Worm (Caenorhabditis elegans) whole organism, young adult: ENCODE data around the gene esyt-2.
"Not testable (repeated sequence)": the region's sequence is repeated elsewhere in the genome, so short reads cannot be mapped to it uniquely, and the experiment has no call there.

Experiments
- D2030.7 ChIP-seq: fragments of 200-800 bp; sonication (Bioruptor generic); IDR thresholded peaks from 2 replicates; pipeline ENCODE4 v1.3.6; 2022; ENCODE audit warnings: missing genetic modification reagents, missing genetic modification characterization, missing compliant biosample characterization
- F10E7.11 ChIP-seq: sonication (generic microtip); optimal IDR thresholded peaks from 2 replicates; lab custom pipeline; 2017; ENCODE audit warnings: mild to moderate bottlenecking, missing genetic modification characterization, moderate library complexity, missing compliant biosample characterization
- F39B2.1 ChIP-seq: fragments of 200-800 bp; sonication (Bioruptor generic); IDR thresholded peaks from 2 replicates; pipeline ENCODE4 v1.3.6; 2022; ENCODE audit warnings: missing genetic modification reagents, missing genetic modification characterization, missing compliant biosample characterization
- T26A5.8 ChIP-seq: sonication (generic microtip); optimal IDR thresholded peaks from 2 replicates; lab custom pipeline; 2016; ENCODE audit warnings: missing genetic modification characterization, missing compliant biosample characterization
- Y53G8AR.9 ChIP-seq: fragments of 200-800 bp; sonication (Bioruptor generic); conservative IDR thresholded peaks from 2 replicates; pipeline ENCODE4 v1.3.6; 2022; ENCODE audit warnings: missing genetic modification reagents, missing genetic modification characterization, missing compliant biosample characterization
- akir-1 ChIP-seq: fragments of 200-800 bp; sonication (Bioruptor generic); optimal IDR thresholded peaks from 2 replicates; lab custom pipeline; 2018; ENCODE audit warnings: mild to moderate bottlenecking, missing genetic modification characterization, moderate library complexity, missing compliant biosample characterization
- ccch-3 ChIP-seq: fragments of 200-800 bp; sonication (Bioruptor generic); optimal IDR thresholded peaks from 2 replicates; lab custom pipeline; 2018; ENCODE audit warnings: mild to moderate bottlenecking, missing genetic modification characterization, missing compliant biosample characterization
- cebp-1 ChIP-seq, 2 experiments: fragments of 200-800 bp in 1 of 2; sonication (Bioruptor generic) in 1 of 2; sonication (generic microtip) in 1 of 2; IDR thresholded peaks in 1 of 2; optimal IDR thresholded peaks in 1 of 2; 2 replicates each; pipeline versions ENCODE4 v1.3.6 to Lab custom; 2017 to 2022; ENCODE audit warnings: missing compliant biosample characterization in 2 of 2, missing genetic modification characterization in 2 of 2, mild to moderate bottlenecking in 1 of 2, missing genetic modification reagents in 1 of 2, moderate library complexity in 1 of 2
- ceh-79 ChIP-seq: sonication (generic microtip); optimal IDR thresholded peaks from 2 replicates; lab custom pipeline; 2017; ENCODE audit warnings: mild to moderate bottlenecking, missing genetic modification characterization, missing compliant biosample characterization
- ceh-91 ChIP-seq: fragments of 200-800 bp; sonication (Bioruptor generic); IDR thresholded peaks from 2 replicates; pipeline ENCODE4 v1.3.6; 2022; ENCODE audit warnings: missing genetic modification reagents, missing genetic modification characterization, missing compliant biosample characterization
- dpff-1 ChIP-seq: sonication (generic microtip); optimal IDR thresholded peaks from 2 replicates; lab custom pipeline; 2017; ENCODE audit warnings: mild to moderate bottlenecking, missing genetic modification characterization, missing compliant biosample characterization
- efl-1 ChIP-seq: fragments of 150-350 bp; optimal IDR thresholded peaks from 2 replicates; lab custom pipeline; 2014; ENCODE audit warnings: missing biosample characterization, missing genetic modification reagents, missing genetic modification characterization
- egl-18 ChIP-seq: fragments of 200-800 bp; sonication (Bioruptor generic); IDR thresholded peaks from 2 replicates; pipeline ENCODE4 v1.3.6; 2022; ENCODE audit warnings: missing genetic modification reagents, missing genetic modification characterization, missing compliant biosample characterization
- egrh-3 ChIP-seq: fragments of 200-800 bp; sonication (Bioruptor generic); IDR thresholded peaks from 2 replicates; pipeline ENCODE4 v1.3.6; 2022; ENCODE audit warnings: missing genetic modification reagents, missing genetic modification characterization, missing compliant biosample characterization
- ekl-4 ChIP-seq: fragments of 200-800 bp; sonication (Bioruptor generic); IDR thresholded peaks from 2 replicates; pipeline ENCODE4 v1.3.6; 2022; ENCODE audit warnings: missing genetic modification reagents, missing genetic modification characterization, missing compliant biosample characterization
- fkh-3 ChIP-seq: sonication (generic microtip); optimal IDR thresholded peaks from 2 replicates; lab custom pipeline; 2016; ENCODE audit warnings: mild to moderate bottlenecking, missing genetic modification characterization, missing compliant biosample characterization
- hmg-20 ChIP-seq: fragments of 200-800 bp; sonication (Bioruptor generic); IDR thresholded peaks from 2 replicates; pipeline ENCODE4 v1.3.6; 2022; ENCODE audit warnings: missing genetic modification reagents, missing genetic modification characterization, missing compliant biosample characterization
- hsf-1 ChIP-seq: fragments of 200-800 bp; sonication (Bioruptor generic); IDR thresholded peaks from 2 replicates; pipeline ENCODE4 v1.3.6; 2022; ENCODE audit warnings: missing genetic modification reagents, missing genetic modification characterization, missing compliant biosample characterization
- lag-1 ChIP-seq: fragments of 200-800 bp; sonication (Bioruptor generic); IDR thresholded peaks from 2 replicates; pipeline ENCODE4 v1.3.6; 2022; ENCODE audit warnings: missing genetic modification reagents, missing genetic modification characterization, missing compliant biosample characterization
- lin-26 ChIP-seq: fragments of 200-800 bp; sonication (Bioruptor generic); IDR thresholded peaks from 2 replicates; pipeline ENCODE4 v1.3.6; 2022; ENCODE audit warnings: missing genetic modification reagents, missing genetic modification characterization, missing compliant biosample characterization
- lin-40 ChIP-seq: sonication (generic microtip); optimal IDR thresholded peaks from 2 replicates; lab custom pipeline; 2016; ENCODE audit warnings: missing genetic modification characterization, mild to moderate bottlenecking, missing compliant biosample characterization, missing genotype, missing genetic modification reagents
- lir-1 ChIP-seq: fragments of 200-800 bp; sonication (Bioruptor generic); conservative IDR thresholded peaks from 2 replicates; pipeline ENCODE4 v1.3.6; 2022; ENCODE audit warnings: missing genetic modification reagents, missing genetic modification characterization, missing compliant biosample characterization
- madf-6 ChIP-seq: fragments of 200-800 bp; sonication (Bioruptor generic); IDR thresholded peaks from 2 replicates; pipeline ENCODE4 v1.3.6; 2022; ENCODE audit warnings: missing genetic modification reagents, missing genetic modification characterization, missing compliant biosample characterization
- mcd-1 ChIP-seq: fragments of 200-800 bp; sonication (Bioruptor generic); IDR thresholded peaks from 2 replicates; pipeline ENCODE4 v1.3.6; 2022; ENCODE audit warnings: missing genetic modification reagents, missing genetic modification characterization, missing compliant biosample characterization
- mes-4 ChIP-seq: sonication (generic microtip); optimal IDR thresholded peaks from 2 replicates; lab custom pipeline; 2016; ENCODE audit warnings: missing genotype, missing genetic modification characterization, missing compliant biosample characterization
- mxl-1 ChIP-seq: sonication (generic microtip); optimal IDR thresholded peaks from 2 replicates; lab custom pipeline; 2016; ENCODE audit warnings: missing genetic modification characterization, missing compliant biosample characterization
- nfya-2 ChIP-seq: fragments of 200-800 bp; sonication (Bioruptor generic); IDR thresholded peaks from 2 replicates; pipeline ENCODE4 v1.3.6; 2022; ENCODE audit warnings: missing genetic modification reagents, missing genetic modification characterization, missing compliant biosample characterization
- nhr-120 ChIP-seq: fragments of 200-800 bp; sonication (Bioruptor generic); IDR thresholded peaks from 2 replicates; pipeline ENCODE4 v1.3.6; 2022; ENCODE audit warnings: missing genetic modification characterization, missing compliant biosample characterization
- nhr-27 ChIP-seq: fragments of 200-800 bp; sonication (Bioruptor generic); optimal IDR thresholded peaks from 2 replicates; lab custom pipeline; 2018; ENCODE audit warnings: mild to moderate bottlenecking, missing genetic modification characterization, moderate library complexity, missing compliant biosample characterization
- pbrm-1 ChIP-seq: fragments of 200-800 bp; sonication (Bioruptor generic); IDR thresholded peaks from 2 replicates; pipeline ENCODE4 v1.3.6; 2022; ENCODE audit warnings: missing genetic modification reagents, missing genetic modification characterization, missing compliant biosample characterization
- rec-8 ChIP-seq, 2 experiments: sonication (generic microtip); optimal IDR thresholded peaks; 2 replicates each; lab custom pipeline; 2016; ENCODE audit warnings: mild to moderate bottlenecking in 2 of 2, missing genetic modification characterization in 2 of 2, missing genetic modification reagents in 2 of 2, missing genotype in 2 of 2, missing biosample characterization in 1 of 2, missing compliant biosample characterization in 1 of 2, moderate library complexity in 1 of 2
- sea-2 ChIP-seq: fragments of 200-800 bp; sonication (Bioruptor generic); IDR thresholded peaks from 2 replicates; pipeline ENCODE4 v1.3.6; 2022; ENCODE audit warnings: missing genetic modification characterization, missing compliant biosample characterization
- snpc-1.1 ChIP-seq: sonication (generic microtip); optimal IDR thresholded peaks from 2 replicates; lab custom pipeline; 2017; ENCODE audit warnings: missing genetic modification characterization, mild to moderate bottlenecking, missing compliant biosample characterization, antibody characterized with exemption, moderate library complexity, missing genotype, missing genetic modification reagents; ENCODE audit not compliant: insufficient read depth
- snpc-1.3 ChIP-seq: sonication (generic microtip); optimal IDR thresholded peaks from 2 replicates; lab custom pipeline; 2017; ENCODE audit warnings: missing genetic modification characterization, mild to moderate bottlenecking, missing compliant biosample characterization, antibody characterized with exemption, moderate library complexity, missing genotype, missing genetic modification reagents; ENCODE audit not compliant: insufficient read depth
- snpc-3.4 ChIP-seq: sonication (generic microtip); optimal IDR thresholded peaks from 2 replicates; lab custom pipeline; 2017; ENCODE audit warnings: missing genetic modification characterization, mild to moderate bottlenecking, missing compliant biosample characterization, antibody characterized with exemption, moderate library complexity, missing genotype, missing genetic modification reagents
- somi-1 ChIP-seq: fragments of 200-800 bp; sonication (Bioruptor generic); optimal IDR thresholded peaks from 2 replicates; lab custom pipeline; 2018; ENCODE audit warnings: mild to moderate bottlenecking, missing genetic modification characterization, missing compliant biosample characterization
- tbx-9 ChIP-seq: sonication (generic microtip); optimal IDR thresholded peaks from 2 replicates; lab custom pipeline; 2016; ENCODE audit warnings: borderline replicate concordance, missing genetic modification characterization, inconsistent platforms, missing compliant biosample characterization
- zim-3 ChIP-seq: sonication (generic microtip); optimal IDR thresholded peaks from 2 replicates; lab custom pipeline; 2017; ENCODE audit warnings: mild to moderate bottlenecking, missing genetic modification characterization, moderate library complexity, missing compliant biosample characterization
- ztf-18 ChIP-seq: sonication (generic microtip); optimal IDR thresholded peaks from 2 replicates; lab custom pipeline; 2016; ENCODE audit warnings: missing genotype, mild to moderate bottlenecking, missing genetic modification characterization, missing compliant biosample characterization
- ztf-3 ChIP-seq: fragments of 200-800 bp; sonication (Bioruptor generic); optimal IDR thresholded peaks from 2 replicates; lab custom pipeline; 2018; ENCODE audit warnings: mild to moderate bottlenecking, missing genetic modification characterization, missing compliant biosample characterization

Gene esyt-2

DNA sequence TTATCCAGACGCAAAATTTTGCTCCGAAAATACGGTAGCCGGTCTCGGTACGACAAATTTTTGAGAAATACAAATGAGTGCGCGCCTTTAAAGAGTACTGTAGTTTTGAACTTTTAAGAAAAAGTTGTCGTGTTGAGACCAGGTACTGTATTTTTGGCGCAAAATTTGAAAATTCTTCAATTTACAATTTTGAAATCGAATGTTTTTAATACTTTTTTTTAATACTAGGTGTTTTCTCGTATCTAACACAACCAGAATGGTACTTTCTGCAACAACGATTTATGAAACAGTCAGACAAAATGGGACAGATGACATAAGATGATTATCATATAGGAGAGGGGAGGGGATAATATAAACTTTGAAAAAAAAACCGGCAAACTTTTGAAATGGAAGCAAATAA is 35.1 kb downstream of the esyt-2 start (continued):
- no peak for TF ChIP-seq tbx-9 (tag; lab: Kevin White, UChicago)
- TF ChIP-seq F10E7.11 = peak; percentile 33
- TF ChIP-seq pbrm-1 (GFP tag; lab: Robert Waterston, UW) = 0 out of 2 replicates have a peak, but pooled peaks have one; percentile 34
- TF ChIP-seq snpc-1.3 = peak; percentile 18
- no peak for TF ChIP-seq T26A5.8 (tag; lab: Kevin White, UChicago)
- TF ChIP-seq mxl-1 (tag; lab: Kevin White, UChicago) = no peak
- TF ChIP-seq, all 124 proteins: peak for 10

DNA sequence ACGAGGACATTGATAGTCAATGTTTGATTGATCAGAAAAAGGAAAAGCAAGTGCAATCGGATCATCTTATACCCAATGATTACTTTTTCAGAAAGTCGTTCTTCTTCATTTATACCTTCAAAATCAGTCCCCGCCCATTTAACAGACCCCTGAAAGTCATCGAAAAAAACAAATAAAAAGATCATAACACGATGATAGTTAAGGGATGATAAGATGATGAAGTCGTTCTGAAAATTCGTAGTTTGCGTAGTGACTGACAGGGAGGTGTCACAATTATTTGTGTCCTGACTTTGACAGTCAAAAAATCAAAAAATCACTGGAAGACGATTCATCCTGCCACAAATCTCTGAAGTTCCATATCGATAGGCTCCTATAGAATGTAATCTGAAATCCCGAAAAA is 36.3 kb downstream of the esyt-2 start, which contains the start of gene ugt-66:
Gene ugt-66 (minus strand): TSS at position 101 of the 400 bp plus-strand sequence.
- TF ChIP-seq fkh-3 (no peak), cebp-1 (GFP tag; IDR thresholded peaks at IDR 0.05; lab: Robert Waterston, UW) (no peak), cebp-1 (tag; optimal IDR thresholded peaks at IDR 0.05; lab: Kevin White, UChicago) (no peak), ekl-4 (GFP tag; lab: Robert Waterston, UW) (no peak), nhr-27 (tag; lab: Kevin White, UChicago) (no peak), egl-18 (GFP tag; lab: Robert Waterston, UW) (no peak), zim-3 (tag; lab: Kevin White, UChicago) (no peak), lin-26 (GFP tag; lab: Robert Waterston, UW) (no peak), rec-8 (tag; optimal IDR thresholded peaks at IDR 0.05; lab: Kevin White, UChicago) (no peak), mcd-1 (GFP tag; lab: Robert Waterston, UW) (no peak), ccch-3 (GFP tag; lab: Kevin White, UChicago) (no peak), F39B2.1 (GFP tag; lab: Robert Waterston, UW) (no peak)

DNA sequence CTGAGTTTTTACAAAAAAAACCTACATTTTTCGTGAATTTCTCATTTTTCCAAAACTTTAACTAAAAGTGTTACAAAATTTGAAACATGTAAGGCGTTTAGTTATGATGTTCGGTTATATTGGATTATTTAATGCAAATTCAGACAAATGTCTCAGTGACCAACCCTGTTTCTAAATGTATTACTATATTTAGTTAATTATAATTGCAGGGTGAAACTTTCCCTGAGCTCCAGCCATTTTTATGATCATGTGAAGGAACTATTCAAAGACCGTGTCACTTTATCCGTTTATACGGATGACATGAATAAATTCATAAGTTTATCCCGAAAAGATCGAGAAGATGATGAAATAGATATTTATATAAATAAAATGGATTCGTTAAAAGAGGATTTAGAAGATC is 40.0 kb downstream of the esyt-2 start, which contains the start of gene C23G10.5:
Gene C23G10.5 (plus strand): TSS at position 301 of the 400 bp plus-strand sequence.
- TF ChIP-seq lin-40 (tag; lab: Kevin White, UChicago) = no peak
- TF ChIP-seq lin-26 (GFP tag; lab: Robert Waterston, UW) = no peak
- TF ChIP-seq mxl-1 (tag; lab: Kevin White, UChicago) = no peak
- no peak for TF ChIP-seq ceh-79 (tag; lab: Kevin White, UChicago)
- no peak for TF ChIP-seq nfya-2 (GFP tag; lab: Robert Waterston, UW)
- TF ChIP-seq ztf-18 (tag; lab: Kevin White, UChicago) = no peak
- TF ChIP-seq snpc-1.1 (tag; lab: Kevin White, UChicago) = no peak
- TF ChIP-seq lag-1 (GFP tag; lab: Robert Waterston, UW) = no peak
- no peak for TF ChIP-seq D2030.7 (GFP tag; lab: Robert Waterston, UW)
- TF ChIP-seq hsf-1 (GFP tag; lab: Robert Waterston, UW) = no peak
- TF ChIP-seq nhr-120 (GFP tag; lab: Robert Waterston, UW) = no peak
- TF ChIP-seq efl-1 (GFP tag; lab: Kevin White, UChicago) = no peak
- no peak for TF ChIP-seq madf-6
- TF ChIP-seq sea-2 = no peak
- TF ChIP-seq snpc-3.4 = no peak

DNA sequence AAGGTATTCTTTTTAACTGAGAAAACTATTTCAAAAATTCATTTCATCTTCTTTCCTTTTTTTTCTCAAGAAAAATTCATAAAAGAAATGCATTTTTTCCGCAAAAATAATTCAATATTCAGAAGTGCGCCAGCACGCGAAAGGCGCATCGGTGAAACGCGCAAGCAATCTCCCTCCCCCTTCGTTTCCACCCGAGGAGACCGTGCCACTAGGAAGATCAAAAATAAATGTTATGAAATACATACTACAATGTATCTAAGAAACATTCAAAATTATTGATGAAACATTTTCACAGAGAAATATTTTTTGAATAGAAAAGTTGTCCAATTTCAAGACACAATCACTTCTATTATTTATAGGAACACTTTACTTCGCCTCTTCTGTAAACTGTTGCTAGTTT is 42.8 kb downstream of the esyt-2 start:
- peak; percentile 76 for TF ChIP-seq ztf-18 (tag; lab: Kevin White, UChicago)
- TF ChIP-seq cebp-1 (GFP tag; IDR thresholded peaks at IDR 0.05; lab: Robert Waterston, UW) = peak; percentile 68
- not testable (repeated sequence) for TF ChIP-seq cebp-1 (tag; optimal IDR thresholded peaks at IDR 0.05; lab: Kevin White, UChicago)

DNA sequence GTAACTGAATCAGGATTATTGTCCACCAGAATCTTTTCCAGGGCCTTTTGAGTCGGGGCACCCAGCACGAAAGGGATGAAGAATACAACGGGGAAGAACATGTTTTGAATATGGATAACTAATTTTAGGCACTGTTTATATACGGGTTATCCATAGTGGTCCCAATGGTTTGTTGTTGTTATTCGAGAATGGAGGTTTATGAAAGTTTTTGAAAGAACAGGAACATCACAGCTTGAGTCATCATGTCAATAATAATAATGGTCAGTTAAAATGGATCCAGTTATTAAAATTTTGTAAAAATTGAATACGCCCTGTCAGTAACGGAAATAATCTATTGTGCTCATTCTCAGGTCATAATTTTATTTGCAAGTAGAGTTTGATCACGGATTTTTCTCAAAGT is 47.7 kb downstream of the esyt-2 start, which contains the start of gene nas-28:
Gene nas-28 (minus strand): TSS at position 101 of the 400 bp plus-strand sequence.
- TF ChIP-seq efl-1 (GFP tag; lab: Kevin White, UChicago) (no peak), mes-4 (no peak), ztf-18 (tag; lab: Kevin White, UChicago) (no peak), ztf-3 (GFP tag; lab: Kevin White, UChicago) (no peak), tbx-9 (tag; lab: Kevin White, UChicago) (no peak), egrh-3 (GFP tag; lab: Robert Waterston, UW) (no peak), akir-1 (GFP tag; lab: Kevin White, UChicago) (no peak), ekl-4 (GFP tag; lab: Robert Waterston, UW) (no peak), F39B2.1 (GFP tag; lab: Robert Waterston, UW) (no peak), dpff-1 (tag; lab: Kevin White, UChicago) (no peak), somi-1 (GFP tag; lab: Kevin White, UChicago) (no peak), ceh-91 (GFP tag; lab: Robert Waterston, UW) (no peak), lir-1 (GFP tag; lab: Robert Waterston, UW) (no peak), hmg-20 (GFP tag; lab: Robert Waterston, UW) (no peak), Y53G8AR.9 (GFP tag; lab: Robert Waterston, UW) (no peak)
